Worm (Caenorhabditis elegans) whole organism, L4 larva: ENCODE results near the gene ZK180.7.

Experiments
- D1046.2 ChIP-seq: fragments of 200-800 bp; sonication (Bioruptor generic); IDR thresholded peaks from 2 replicates; pipeline ENCODE4 v1.3.6; 2022; ENCODE audit warnings: missing genetic modification characterization, missing compliant biosample characterization
- F37D6.2 ChIP-seq: sonication (generic microtip); optimal IDR thresholded peaks from 2 replicates; lab custom pipeline; 2016; ENCODE audit warnings: mild to moderate bottlenecking, missing genetic modification characterization, missing compliant biosample characterization
- F49E8.2 ChIP-seq: sonication (generic microtip); optimal IDR thresholded peaks from 2 replicates; lab custom pipeline; 2016; ENCODE audit warnings: missing compliant biosample characterization, mild to moderate bottlenecking, missing genetic modification characterization, borderline replicate concordance
- T26A8.4 ChIP-seq: fragments of 200-800 bp; sonication (Bioruptor generic); IDR thresholded peaks from 2 replicates; pipeline ENCODE4 v1.3.6; 2022; ENCODE audit warnings: missing genetic modification characterization, missing compliant biosample characterization
- Y105C5A.15 ChIP-seq: fragments of 200-800 bp; sonication (Bioruptor generic); IDR thresholded peaks from 2 replicates; pipeline ENCODE4 v1.3.6; 2022; ENCODE audit warnings: missing genetic modification characterization, missing compliant biosample characterization
- ZK337.2 ChIP-seq: fragments of 200-800 bp; sonication (Bioruptor generic); IDR thresholded peaks from 2 replicates; pipeline ENCODE4 v1.3.6; 2022; ENCODE audit warnings: missing genetic modification reagents, missing genetic modification characterization, missing compliant biosample characterization
- ZK546.5 ChIP-seq, 2 experiments: sonication (generic microtip); optimal IDR thresholded peaks; 2 replicates each; lab custom pipeline; 2017; ENCODE audit warnings: missing biosample characterization in 2 of 2, missing genetic modification characterization in 2 of 2
- aha-1 ChIP-seq: fragments of 150-350 bp; peaks from one replicate; lab custom pipeline; 2014; ENCODE audit warnings: missing biosample characterization, missing genetic modification characterization
- aly-2 ChIP-seq: sonication (generic microtip); optimal IDR thresholded peaks from 2 replicates; lab custom pipeline; 2018; ENCODE audit warnings: missing biosample characterization, missing genetic modification characterization
- ceh-20 ChIP-seq: fragments of 200-800 bp; sonication (Bioruptor generic); IDR thresholded peaks from 2 replicates; pipeline ENCODE4 v1.3.6; 2022; ENCODE audit warnings: missing genetic modification reagents, missing genetic modification characterization, missing compliant biosample characterization
- ceh-32 ChIP-seq: sonication (generic microtip); optimal IDR thresholded peaks from 2 replicates; lab custom pipeline; 2016; ENCODE audit warnings: mild to moderate bottlenecking, missing genetic modification characterization, missing compliant biosample characterization; ENCODE audit not compliant: poor library complexity
- ceh-44 ChIP-seq: fragments of 200-800 bp; sonication (Bioruptor generic); IDR thresholded peaks from 2 replicates; pipeline ENCODE4 v1.3.6; 2022; ENCODE audit warnings: missing genetic modification reagents, missing genetic modification characterization, missing compliant biosample characterization
- ctbp-1 ChIP-seq: fragments of 200-800 bp; sonication (Bioruptor generic); IDR thresholded peaks from 2 replicates; pipeline ENCODE4 v1.3.6; 2022; ENCODE audit warnings: missing genetic modification reagents, missing genetic modification characterization, missing compliant biosample characterization
- daf-16 ChIP-seq, 3 experiments: sonication (generic microtip); optimal IDR thresholded peaks; 2 replicates each; lab custom pipeline; 2016 to 2017; ENCODE audit warnings: missing genetic modification characterization in 3 of 3, missing genetic modification reagents in 3 of 3, mild to moderate bottlenecking in 2 of 3, missing compliant biosample characterization in 2 of 3, missing biosample characterization in 1 of 3, moderate library complexity in 1 of 3
- daf-19 ChIP-seq: fragments of 200-800 bp; sonication (Bioruptor generic); conservative IDR thresholded peaks from 2 replicates; pipeline ENCODE4 v1.3.6; 2022; ENCODE audit warnings: missing genetic modification characterization, missing compliant biosample characterization
- daf-8 ChIP-seq: fragments of 200-800 bp; sonication (Bioruptor generic); IDR thresholded peaks from 2 replicates; pipeline ENCODE4 v1.3.6; 2022; ENCODE audit warnings: missing genetic modification characterization, missing compliant biosample characterization
- dmd-8 ChIP-seq: fragments of 200-800 bp; sonication (Bioruptor generic); IDR thresholded peaks from 2 replicates; pipeline ENCODE4 v1.3.6; 2022; ENCODE audit warnings: missing genetic modification characterization, missing compliant biosample characterization
- dmd-9 ChIP-seq: fragments of 200-800 bp; sonication (Bioruptor generic); IDR thresholded peaks from 2 replicates; pipeline ENCODE4 v1.3.6; 2022; ENCODE audit warnings: missing genetic modification reagents, missing genetic modification characterization, missing compliant biosample characterization
- dpl-1 ChIP-seq: fragments of 150-350 bp; optimal IDR thresholded peaks from 2 replicates; lab custom pipeline; 2014; ENCODE audit warnings: missing biosample characterization, missing genetic modification reagents, missing genetic modification characterization
- dve-1 ChIP-seq: sonication (generic microtip); optimal IDR thresholded peaks from 2 replicates; lab custom pipeline; 2017; ENCODE audit warnings: antibody characterized with exemption, mild to moderate bottlenecking, missing genetic modification characterization, missing compliant biosample characterization; ENCODE audit not compliant: insufficient read depth
- egl-27 ChIP-seq: sonication (generic microtip); optimal IDR thresholded peaks from 3 replicates; lab custom pipeline; 2017; ENCODE audit warnings: missing biosample characterization, missing genetic modification reagents, missing genetic modification characterization
- fkh-10 ChIP-seq: fragments of 150-350 bp; optimal IDR thresholded peaks from 2 replicates; lab custom pipeline; 2014; ENCODE audit warnings: missing biosample characterization, missing genetic modification reagents, missing genetic modification characterization
- fos-1 ChIP-seq: fragments of 150-350 bp; optimal IDR thresholded peaks from 2 replicates; lab custom pipeline; 2014; ENCODE audit warnings: missing biosample characterization, missing genetic modification characterization
- gei-8 ChIP-seq: fragments of 200-800 bp; sonication (Bioruptor generic); optimal IDR thresholded peaks from 2 replicates; lab custom pipeline; 2018; ENCODE audit warnings: mild to moderate bottlenecking, missing genetic modification characterization, missing compliant biosample characterization
- hif-1 ChIP-seq, 2 experiments: sonication (generic microtip); optimal IDR thresholded peaks; 2 replicates each; lab custom pipeline; 2016 to 2017; ENCODE audit warnings: missing compliant biosample characterization in 2 of 2, missing genetic modification characterization in 2 of 2, missing genetic modification reagents in 2 of 2, missing genotype in 2 of 2, mild to moderate bottlenecking in 1 of 2
- hlh-11 ChIP-seq: fragments of 200-800 bp; sonication (Bioruptor generic); optimal IDR thresholded peaks from 2 replicates; lab custom pipeline; 2018; ENCODE audit warnings: mild to moderate bottlenecking, missing genetic modification characterization, missing compliant biosample characterization
- hlh-30 ChIP-seq: sonication (generic microtip); optimal IDR thresholded peaks from 2 replicates; lab custom pipeline; 2017; ENCODE audit warnings: antibody characterized with exemption, mild to moderate bottlenecking, missing genetic modification characterization, missing compliant biosample characterization; ENCODE audit not compliant: insufficient read depth
- jun-1 ChIP-seq: fragments of 150-350 bp; optimal IDR thresholded peaks from 2 replicates; lab custom pipeline; 2014; ENCODE audit warnings: missing biosample characterization, missing genetic modification reagents, missing genetic modification characterization
- lin-15B ChIP-seq: fragments of 150-350 bp; sonication (generic microtip); optimal IDR thresholded peaks from 3 replicates; lab custom pipeline; 2014; ENCODE audit warnings: missing biosample characterization, missing genetic modification characterization
- lin-39 ChIP-seq: fragments of 150-350 bp; optimal IDR thresholded peaks from 2 replicates; lab custom pipeline; 2014; ENCODE audit warnings: missing biosample characterization, missing genetic modification reagents, missing genetic modification characterization
- lsy-2 ChIP-seq, 2 experiments: fragments of 150-350 bp in 1 of 2; sonication (generic microtip) in 1 of 2; optimal IDR thresholded peaks; 2 replicates each; lab custom pipeline; 2014 to 2017; ENCODE audit warnings: missing biosample characterization in 2 of 2, missing genetic modification characterization in 2 of 2
- mdl-1 ChIP-seq, 2 experiments: fragments of 150-350 bp in 1 of 2; sonication (generic microtip) in 1 of 2; optimal IDR thresholded peaks; 2 replicates each; lab custom pipeline; 2014 to 2017; ENCODE audit warnings: missing biosample characterization in 2 of 2, missing genetic modification characterization in 2 of 2
- mdt-29 ChIP-seq: fragments of 200-800 bp; sonication (Bioruptor generic); IDR thresholded peaks from 2 replicates; pipeline ENCODE4 v1.3.6; 2022; ENCODE audit warnings: missing genetic modification reagents, missing genetic modification characterization, missing compliant biosample characterization
- mep-1 ChIP-seq: fragments of 150-350 bp; sonication (generic microtip); optimal IDR thresholded peaks from 3 replicates; lab custom pipeline; 2014; ENCODE audit warnings: missing biosample characterization, missing genetic modification characterization
- nhr-102 ChIP-seq: sonication (generic microtip); optimal IDR thresholded peaks from 2 replicates; lab custom pipeline; 2016; ENCODE audit warnings: mild to moderate bottlenecking, missing genetic modification characterization, moderate library complexity, missing compliant biosample characterization
- nhr-11 ChIP-seq: fragments of 150-350 bp; optimal IDR thresholded peaks from 2 replicates; lab custom pipeline; 2014; ENCODE audit warnings: missing biosample characterization, missing genetic modification characterization
- nhr-28 ChIP-seq: fragments of 150-350 bp; optimal IDR thresholded peaks from 2 replicates; lab custom pipeline; 2014; ENCODE audit warnings: missing biosample characterization, missing genetic modification characterization
- nhr-76 ChIP-seq: fragments of 150-350 bp; optimal IDR thresholded peaks from 2 replicates; lab custom pipeline; 2014; ENCODE audit warnings: missing biosample characterization, missing genetic modification characterization
- nhr-77 ChIP-seq: fragments of 150-350 bp; optimal IDR thresholded peaks from 2 replicates; lab custom pipeline; 2014; ENCODE audit warnings: missing biosample characterization, missing genetic modification characterization
- php-3 ChIP-seq: fragments of 200-800 bp; sonication (Bioruptor generic); IDR thresholded peaks from 2 replicates; pipeline ENCODE4 v1.3.6; 2022; ENCODE audit warnings: missing genetic modification reagents, missing genetic modification characterization, missing compliant biosample characterization
- pqm-1 ChIP-seq: sonication (generic microtip); optimal IDR thresholded peaks from 2 replicates; lab custom pipeline; 2017; ENCODE audit warnings: missing biosample characterization, missing genetic modification characterization
- set-16 ChIP-seq: fragments of 200-800 bp; sonication (Bioruptor generic); IDR thresholded peaks from 2 replicates; pipeline ENCODE4 v1.3.6; 2022; ENCODE audit warnings: missing genetic modification reagents, missing genetic modification characterization, missing compliant biosample characterization
- snpc-4 ChIP-seq: fragments of 150-350 bp; optimal IDR thresholded peaks from 2 replicates; lab custom pipeline; 2014; ENCODE audit warnings: missing biosample characterization, missing genetic modification characterization
- spr-1 ChIP-seq: sonication (generic microtip); optimal IDR thresholded peaks from 2 replicates; lab custom pipeline; 2016; ENCODE audit warnings: mild to moderate bottlenecking, missing genetic modification characterization, missing compliant biosample characterization
- unc-130 ChIP-seq: sonication (generic microtip); optimal IDR thresholded peaks from 2 replicates; lab custom pipeline; 2016; ENCODE audit warnings: missing genetic modification reagents, missing genetic modification characterization, missing compliant biosample characterization
- zag-1 ChIP-seq: fragments of 150-350 bp; optimal IDR thresholded peaks from 2 replicates; lab custom pipeline; 2014; ENCODE audit warnings: missing biosample characterization, missing genetic modification characterization
- zfp-3 ChIP-seq: fragments of 200-800 bp; sonication (Bioruptor generic); conservative IDR thresholded peaks from 2 replicates; pipeline ENCODE4 v1.3.6; 2022; ENCODE audit warnings: missing genetic modification reagents, missing genetic modification characterization, missing compliant biosample characterization
- zip-2 ChIP-seq: fragments of 150-350 bp; optimal IDR thresholded peaks from 2 replicates; lab custom pipeline; 2014; ENCODE audit warnings: missing biosample characterization, missing genetic modification characterization
- ztf-11 ChIP-seq: fragments of 150-350 bp; optimal IDR thresholded peaks from 2 replicates; lab custom pipeline; 2014; ENCODE audit warnings: missing biosample characterization, missing genetic modification characterization

The ZK180.7 gene

DNA sequence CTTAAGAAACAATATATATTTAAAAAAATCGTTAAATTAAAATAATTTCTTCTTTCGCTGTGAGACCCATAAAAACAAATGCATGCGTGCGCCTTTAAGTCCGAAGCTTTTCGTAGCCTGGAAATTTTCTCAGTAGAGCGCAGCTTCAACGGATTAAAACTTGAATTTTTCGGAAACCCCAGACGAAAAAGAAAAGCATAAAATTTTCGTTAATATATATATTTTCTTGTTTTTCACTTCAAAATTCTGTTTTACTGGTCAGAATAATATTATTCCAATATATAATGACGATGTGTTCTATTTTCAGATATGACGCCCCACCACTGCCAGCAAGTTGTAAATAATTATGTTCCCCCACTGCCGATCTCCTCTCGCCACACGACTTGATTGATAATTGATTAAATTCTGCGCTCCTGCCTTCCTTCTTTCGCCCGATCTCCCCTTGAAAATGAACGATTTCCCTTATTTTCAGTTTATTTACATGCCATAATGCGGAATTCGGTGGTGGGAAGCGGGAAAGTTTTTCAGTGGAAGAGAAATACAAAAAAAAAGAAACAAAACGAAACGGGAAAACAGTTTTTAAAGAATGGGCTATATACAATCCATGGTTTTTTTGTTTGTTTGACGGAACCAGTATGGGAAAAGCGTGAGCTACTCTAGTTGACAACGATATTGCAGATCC lies 22.2 kb upstream of the ZK180.7 start:
- TF ChIP-seq D1046.2 (GFP tag; lab: Robert Waterston, UW) (no peak), aha-1 (tag; lab: Kevin White, UChicago) (peak; percentile 30), ZK546.5 (tag; optimal IDR thresholded peaks at IDR 0.05; lab: Kevin White, UChicago) (no peak), ZK337.2 (GFP tag; lab: Robert Waterston, UW) (0 out of 2 replicates have a peak, but pooled peaks have one; percentile 22), mdl-1 (tag; optimal IDR thresholded peaks at IDR 0.05; lab: Kevin White, UChicago) (no peak), daf-8 (GFP tag; lab: Robert Waterston, UW) (no peak), F37D6.2 (tag; lab: Kevin White, UChicago) (no peak), pqm-1 (tag; lab: Kevin White, UChicago) (no peak), zag-1 (tag; lab: Kevin White, UChicago) (no peak), daf-16 (GFP tag; optimal IDR thresholded peaks at IDR 0.05; lab: Kevin White, UChicago) (peak in 1 of 2 experiments; percentile 61), daf-16 (tag; optimal IDR thresholded peaks at IDR 0.05; lab: Kevin White, UChicago) (peak; percentile 77), hlh-11 (tag; lab: Kevin White, UChicago) (peak; percentile 49), ceh-32 (tag; lab: Kevin White, UChicago) (no peak), dmd-8 (0 out of 2 replicates have a peak, but pooled peaks have one; percentile 30), ceh-44 (GFP tag; lab: Robert Waterston, UW) (no peak), snpc-4 (no peak), set-16 (no peak), nhr-11 (peak; percentile 14), unc-130 (GFP tag; lab: Kevin White, UChicago) (peak; percentile 44), fkh-10 (no peak), fos-1 (tag; lab: Kevin White, UChicago) (no peak), php-3 (GFP tag; lab: Robert Waterston, UW) (0 out of 2 replicates have a peak, but pooled peaks have one; percentile 31), mdt-29 (GFP tag; lab: Robert Waterston, UW) (no peak; the same call in none of the 2 replicates), mep-1 (tag; lab: Kevin White, UChicago) (peak; percentile 72), ctbp-1 (GFP tag; lab: Robert Waterston, UW) (0 out of 2 replicates have a peak, but pooled peaks have one; percentile 48), zfp-3 (peak; percentile 89; the same call in 1 of the 2 replicates), aly-2 (no peak), nhr-76 (tag; lab: Kevin White, UChicago) (no peak), hif-1 (tag; optimal IDR thresholded peaks at IDR 0.05; lab: Kevin White, UChicago) (peak; percentile 26 to 65), daf-19 (GFP tag; lab: Robert Waterston, UW) (no peak), T26A8.4 (GFP tag; lab: Robert Waterston, UW) (peak; percentile 75; the same call in 1 of the 2 replicates), hlh-30 (peak; percentile 11), lin-15B (tag; lab: Kevin White, UChicago) (no peak), zip-2 (tag; lab: Kevin White, UChicago) (peak; percentile 29), gei-8 (GFP tag; lab: Kevin White, UChicago) (no peak), Y105C5A.15 (GFP tag; lab: Robert Waterston, UW) (0 out of 2 replicates have a peak, but pooled peaks have one; percentile 40), nhr-28 (no peak), egl-27 (tag; lab: Kevin White, UChicago) (no peak), dpl-1 (GFP tag; lab: Kevin White, UChicago) (no peak), F49E8.2 (no peak), nhr-102 (tag; lab: Kevin White, UChicago) (peak; percentile 60), lin-39 (tag; lab: Kevin White, UChicago) (no peak), spr-1 (tag; lab: Kevin White, UChicago) (peak; percentile 33), lsy-2 (tag; optimal IDR thresholded peaks at IDR 0.05; lab: Kevin White, UChicago) (peak; percentile 33 to 72), ceh-20 (GFP tag; lab: Robert Waterston, UW) (no peak), ztf-11 (no peak), dve-1 (no peak), dmd-9 (GFP tag; lab: Robert Waterston, UW) (no peak), nhr-77 (tag; lab: Kevin White, UChicago) (no peak), jun-1 (tag; lab: Kevin White, UChicago) (no peak)
